Worm (Caenorhabditis elegans) whole organism, young adult: Measurements from ENCODE around the gene C03B1.2.

Experiments
- B0336.3 ChIP-seq: fragments of 200-800 bp; sonication (Bioruptor generic); IDR thresholded peaks from 2 replicates; pipeline ENCODE4 v1.3.6; 2022; ENCODE audit warnings: missing genetic modification characterization, missing compliant biosample characterization
- C06A6.2 ChIP-seq: fragments of 200-800 bp; sonication (Bioruptor generic); conservative IDR thresholded peaks from 2 replicates; pipeline ENCODE4 v1.3.6; 2022; ENCODE audit warnings: missing genetic modification characterization, missing compliant biosample characterization
- C17E4.6 ChIP-seq: fragments of 200-800 bp; sonication (Bioruptor generic); IDR thresholded peaks from 2 replicates; pipeline ENCODE4 v1.3.6; 2022; ENCODE audit warnings: missing genetic modification reagents, missing genetic modification characterization, missing compliant biosample characterization
- F22D6.2 ChIP-seq: sonication (generic microtip); optimal IDR thresholded peaks from 2 replicates; lab custom pipeline; 2016; ENCODE audit warnings: mild to moderate bottlenecking, missing genetic modification characterization, missing compliant biosample characterization
- F39B2.1 ChIP-seq: fragments of 200-800 bp; sonication (Bioruptor generic); IDR thresholded peaks from 2 replicates; pipeline ENCODE4 v1.3.6; 2022; ENCODE audit warnings: missing genetic modification reagents, missing genetic modification characterization, missing compliant biosample characterization
- F49E8.2 ChIP-seq: sonication (generic microtip); optimal IDR thresholded peaks from 3 replicates; lab custom pipeline; 2017; ENCODE audit warnings: missing genetic modification characterization, mild to moderate bottlenecking, missing compliant biosample characterization, antibody characterized with exemption, moderate library complexity; ENCODE audit not compliant: insufficient read depth
- F57C9.4 ChIP-seq: sonication (generic microtip); optimal IDR thresholded peaks from 2 replicates; lab custom pipeline; 2017; ENCODE audit warnings: mild to moderate bottlenecking, missing genetic modification characterization, missing compliant biosample characterization
- T26A5.8 ChIP-seq: sonication (generic microtip); optimal IDR thresholded peaks from 2 replicates; lab custom pipeline; 2016; ENCODE audit warnings: missing genetic modification characterization, missing compliant biosample characterization
- Y56A3A.18 ChIP-seq: fragments of 200-800 bp; sonication (Bioruptor generic); IDR thresholded peaks from 2 replicates; pipeline ENCODE4 v1.3.6; 2022; ENCODE audit warnings: missing genetic modification reagents, missing genetic modification characterization, missing compliant biosample characterization
- Y79H2A.3 ChIP-seq: fragments of 200-800 bp; sonication (Bioruptor generic); conservative IDR thresholded peaks from 2 replicates; pipeline ENCODE4 v1.3.6; 2022; ENCODE audit warnings: missing genetic modification reagents, missing genetic modification characterization, missing compliant biosample characterization
- attf-5 ChIP-seq: fragments of 200-800 bp; sonication (Bioruptor generic); optimal IDR thresholded peaks from 2 replicates; lab custom pipeline; 2018; ENCODE audit warnings: mild to moderate bottlenecking, missing genetic modification characterization, missing compliant biosample characterization
- ceh-79 ChIP-seq: sonication (generic microtip); optimal IDR thresholded peaks from 2 replicates; lab custom pipeline; 2017; ENCODE audit warnings: mild to moderate bottlenecking, missing genetic modification characterization, missing compliant biosample characterization
- dpl-1 ChIP-seq: fragments of 150-350 bp; optimal IDR thresholded peaks from 2 replicates; lab custom pipeline; 2014; ENCODE audit warnings: missing biosample characterization, missing genetic modification reagents, missing genetic modification characterization
- egrh-3 ChIP-seq: fragments of 200-800 bp; sonication (Bioruptor generic); IDR thresholded peaks from 2 replicates; pipeline ENCODE4 v1.3.6; 2022; ENCODE audit warnings: missing genetic modification reagents, missing genetic modification characterization, missing compliant biosample characterization
- fkh-3 ChIP-seq: sonication (generic microtip); optimal IDR thresholded peaks from 2 replicates; lab custom pipeline; 2016; ENCODE audit warnings: mild to moderate bottlenecking, missing genetic modification characterization, missing compliant biosample characterization
- gei-17 ChIP-seq: fragments of 200-800 bp; sonication (Bioruptor generic); optimal IDR thresholded peaks from 2 replicates; lab custom pipeline; 2018; ENCODE audit warnings: mild to moderate bottlenecking, missing genetic modification characterization, missing compliant biosample characterization
- hlh-26 ChIP-seq: fragments of 200-800 bp; sonication (Bioruptor generic); conservative IDR thresholded peaks from 2 replicates; pipeline ENCODE4 v1.3.6; 2022; ENCODE audit warnings: missing genetic modification reagents, missing genetic modification characterization, missing compliant biosample characterization
- lin-26 ChIP-seq: fragments of 200-800 bp; sonication (Bioruptor generic); IDR thresholded peaks from 2 replicates; pipeline ENCODE4 v1.3.6; 2022; ENCODE audit warnings: missing genetic modification reagents, missing genetic modification characterization, missing compliant biosample characterization
- lin-54 ChIP-seq: fragments of 200-800 bp; sonication (Bioruptor generic); optimal IDR thresholded peaks from 2 replicates; lab custom pipeline; 2018; ENCODE audit warnings: mild to moderate bottlenecking, missing genetic modification characterization, missing compliant biosample characterization
- lir-1 ChIP-seq: fragments of 200-800 bp; sonication (Bioruptor generic); conservative IDR thresholded peaks from 2 replicates; pipeline ENCODE4 v1.3.6; 2022; ENCODE audit warnings: missing genetic modification reagents, missing genetic modification characterization, missing compliant biosample characterization
- madf-6 ChIP-seq: fragments of 200-800 bp; sonication (Bioruptor generic); IDR thresholded peaks from 2 replicates; pipeline ENCODE4 v1.3.6; 2022; ENCODE audit warnings: missing genetic modification reagents, missing genetic modification characterization, missing compliant biosample characterization
- madf-8 ChIP-seq: fragments of 200-800 bp; sonication (Bioruptor generic); conservative IDR thresholded peaks from 2 replicates; pipeline ENCODE4 v1.3.6; 2022; ENCODE audit warnings: missing genetic modification reagents, missing genetic modification characterization, missing compliant biosample characterization
- nfya-1 ChIP-seq: sonication (generic microtip); optimal IDR thresholded peaks from 2 replicates; lab custom pipeline; 2017; ENCODE audit warnings: antibody characterized with exemption, missing compliant biosample characterization, missing genetic modification characterization, borderline replicate concordance; ENCODE audit not compliant: insufficient read depth
- nfya-2 ChIP-seq: fragments of 200-800 bp; sonication (Bioruptor generic); IDR thresholded peaks from 2 replicates; pipeline ENCODE4 v1.3.6; 2022; ENCODE audit warnings: missing genetic modification reagents, missing genetic modification characterization, missing compliant biosample characterization
- nhr-179 ChIP-seq: sonication (generic microtip); optimal IDR thresholded peaks from 2 replicates; lab custom pipeline; 2016; ENCODE audit warnings: mild to moderate bottlenecking, missing genetic modification characterization, missing compliant biosample characterization
- nhr-27 ChIP-seq: fragments of 200-800 bp; sonication (Bioruptor generic); optimal IDR thresholded peaks from 2 replicates; lab custom pipeline; 2018; ENCODE audit warnings: mild to moderate bottlenecking, missing genetic modification characterization, moderate library complexity, missing compliant biosample characterization
- snpc-1.3 ChIP-seq: sonication (generic microtip); optimal IDR thresholded peaks from 2 replicates; lab custom pipeline; 2017; ENCODE audit warnings: missing genetic modification characterization, mild to moderate bottlenecking, missing compliant biosample characterization, antibody characterized with exemption, moderate library complexity, missing genotype, missing genetic modification reagents; ENCODE audit not compliant: insufficient read depth
- snpc-3.4 ChIP-seq: sonication (generic microtip); optimal IDR thresholded peaks from 2 replicates; lab custom pipeline; 2017; ENCODE audit warnings: missing genetic modification characterization, mild to moderate bottlenecking, missing compliant biosample characterization, antibody characterized with exemption, moderate library complexity, missing genotype, missing genetic modification reagents
- zfh-2 ChIP-seq: fragments of 200-800 bp; sonication (Bioruptor generic); conservative IDR thresholded peaks from 2 replicates; pipeline ENCODE4 v1.3.6; 2022; ENCODE audit warnings: missing genetic modification reagents, missing genetic modification characterization, missing compliant biosample characterization
- ztf-25 ChIP-seq: fragments of 200-800 bp; sonication (Bioruptor generic); IDR thresholded peaks from 2 replicates; pipeline ENCODE4 v1.3.6; 2022; ENCODE audit warnings: missing genetic modification reagents, missing genetic modification characterization, missing compliant biosample characterization
- ztf-26 ChIP-seq: sonication (generic microtip); optimal IDR thresholded peaks from 2 replicates; lab custom pipeline; 2017; ENCODE audit warnings: missing genetic modification characterization, missing compliant biosample characterization
- ztf-28 ChIP-seq: fragments of 200-800 bp; sonication (Bioruptor generic); IDR thresholded peaks from 2 replicates; pipeline ENCODE4 v1.3.6; 2022; ENCODE audit warnings: missing genetic modification reagents, missing genetic modification characterization, missing compliant biosample characterization
- ztf-6 ChIP-seq: fragments of 200-800 bp; sonication (Bioruptor generic); IDR thresholded peaks from 2 replicates; pipeline ENCODE4 v1.3.6; 2022; ENCODE audit warnings: missing genetic modification reagents, missing genetic modification characterization, missing compliant biosample characterization

Gene C03B1.2

DNA sequence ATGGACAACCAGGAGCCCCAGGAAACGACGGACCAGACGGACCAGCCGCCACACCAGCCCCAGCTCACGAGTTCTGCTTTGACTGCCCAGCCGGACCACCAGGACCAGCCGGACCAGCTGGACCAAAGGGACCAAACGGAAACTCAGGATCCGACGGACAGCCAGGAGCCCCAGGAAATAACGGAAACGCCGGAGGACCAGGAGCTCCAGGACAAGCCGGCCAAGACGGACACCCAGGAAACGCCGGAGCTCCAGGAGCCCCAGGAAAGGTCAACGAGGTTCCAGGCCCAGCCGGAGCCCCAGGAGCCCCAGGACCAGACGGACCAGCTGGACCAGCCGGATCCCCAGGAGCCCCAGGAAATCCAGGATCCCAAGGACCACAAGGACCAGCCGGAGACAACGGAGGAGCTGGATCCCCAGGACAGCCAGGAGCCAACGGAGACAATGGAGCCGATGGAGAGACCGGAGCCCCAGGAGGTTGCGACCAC, 40.2 kb upstream of the C03B1.2 start:
- TF ChIP-seq egrh-3 (GFP tag; lab: Robert Waterston, UW): peak; percentile 97
- 0 out of 2 replicates have a peak, but pooled peaks have one; percentile 19 for TF ChIP-seq zfh-2 (GFP tag; lab: Robert Waterston, UW)

DNA sequence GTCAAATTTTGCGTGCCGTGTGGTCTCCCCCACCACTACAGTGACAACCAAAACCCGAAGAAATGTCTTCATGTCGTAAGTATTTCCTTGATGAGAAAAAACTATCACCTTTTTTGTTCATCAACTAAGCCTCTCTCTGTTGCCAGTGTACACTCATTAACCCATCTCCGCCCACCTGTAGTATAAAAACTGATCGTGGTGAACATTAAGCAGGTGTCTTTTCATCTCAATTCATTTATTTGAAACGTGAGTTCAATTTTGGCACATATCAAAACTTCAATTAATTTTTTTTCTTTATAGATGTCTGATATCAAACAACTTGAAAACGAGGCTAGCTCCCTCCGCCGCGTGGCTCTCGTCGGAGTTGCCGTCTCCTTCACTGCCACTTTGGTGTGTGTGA, 38.4 kb upstream of the C03B1.2 start, which contains the start of gene col-170:
Gene col-170 (plus strand): TSS at position 301 of the 400 bp plus-strand sequence.
- TF ChIP-seq F57C9.4 (tag; lab: Kevin White, UChicago): no peak
- TF ChIP-seq Y79H2A.3 (GFP tag; lab: Robert Waterston, UW): no peak

DNA sequence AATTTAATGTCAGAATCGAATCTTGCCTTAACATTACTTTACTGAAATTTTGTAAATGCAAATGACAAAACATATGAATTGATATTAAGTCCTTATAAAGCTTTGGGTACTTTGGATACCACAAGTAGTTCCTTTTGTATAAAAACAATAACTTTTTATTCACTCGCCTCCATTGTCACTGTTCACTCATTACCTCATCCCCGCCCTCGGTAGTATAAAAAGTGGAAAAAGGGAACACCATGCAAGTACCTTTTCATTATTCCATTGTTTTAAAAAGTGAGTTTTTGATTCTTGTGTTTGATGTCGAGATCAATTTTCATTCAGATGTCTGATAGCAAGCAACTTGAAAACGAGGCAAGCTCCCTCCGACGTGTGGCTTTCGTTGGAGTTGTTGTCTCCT, 35.8 kb upstream of the C03B1.2 start, which contains the start of gene col-171:
Gene col-171 (plus strand): TSS at position 301 of the 400 bp plus-strand sequence.
- TF ChIP-seq F49E8.2 (no peak), lin-54 (no peak), fkh-3 (no peak), snpc-1.3 (no peak), ztf-6 (GFP tag; lab: Robert Waterston, UW) (no peak)

DNA sequence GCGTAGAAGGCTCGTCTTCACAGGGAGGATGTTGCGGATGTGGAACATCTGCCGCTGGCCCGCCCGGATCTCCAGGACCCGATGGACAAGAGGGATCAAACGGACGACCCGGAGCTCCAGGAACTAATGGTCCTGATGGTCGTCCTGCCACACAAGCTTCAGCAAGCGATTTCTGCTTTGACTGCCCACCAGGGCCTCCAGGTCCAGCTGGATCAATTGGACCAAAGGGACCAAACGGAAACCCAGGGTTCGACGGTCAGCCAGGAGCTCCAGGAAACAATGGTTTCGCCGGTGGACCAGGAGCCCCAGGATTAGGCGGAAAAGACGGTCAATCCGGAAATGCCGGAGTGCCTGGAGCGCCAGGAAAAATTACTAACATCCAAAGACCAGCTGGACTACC, 35.2 kb upstream of the C03B1.2 start:
- TF ChIP-seq ceh-79 (tag; lab: Kevin White, UChicago) (peak; percentile 16), B0336.3 (GFP tag; lab: Robert Waterston, UW) (peak; percentile 29; the same call in 1 of the 2 replicates), madf-6 (GFP tag; lab: Robert Waterston, UW) (no peak), ztf-25 (GFP tag; lab: Robert Waterston, UW) (no peak), lin-26 (GFP tag; lab: Robert Waterston, UW) (0 out of 2 replicates have a peak, but pooled peaks have one; percentile 20), ztf-28 (no peak), zfh-2 (GFP tag; lab: Robert Waterston, UW) (peak; percentile 78), egrh-3 (GFP tag; lab: Robert Waterston, UW) (peak; percentile 58; the same call in 1 of the 2 replicates)

ce11 chrX:6337338-6337737, 32.5 kb upstream of the C03B1.2 start:
- TF ChIP-seq nfya-1 (tag; lab: Kevin White, UChicago): no peak
- TF ChIP-seq F22D6.2 (tag; lab: Kevin White, UChicago): no peak
- TF ChIP-seq Y56A3A.18 (GFP tag; lab: Robert Waterston, UW): no peak
- TF ChIP-seq attf-5: no peak
- TF ChIP-seq gei-17 (GFP tag; lab: Kevin White, UChicago): no peak
- no peak for TF ChIP-seq nhr-179 (tag; lab: Kevin White, UChicago)
- no peak for TF ChIP-seq madf-8 (GFP tag; lab: Robert Waterston, UW)
- TF ChIP-seq ztf-26: no peak
- TF ChIP-seq lir-1: no peak

ce11 chrX:6337951-6338350, 31.9 kb upstream of the C03B1.2 start, which contains the start of gene C03B1.13:
Gene C03B1.13, minus strand, starts transcription at chrX:6338051.
- TF ChIP-seq dpl-1 (GFP tag; lab: Kevin White, UChicago) (no peak), snpc-3.4 (tag; lab: Kevin White, UChicago) (no peak), C06A6.2 (GFP tag; lab: Robert Waterston, UW) (no peak), hlh-26 (no peak), T26A5.8 (tag; lab: Kevin White, UChicago) (no peak), nfya-2 (GFP tag; lab: Robert Waterston, UW) (no peak), lir-1 (no peak), F39B2.1 (GFP tag; lab: Robert Waterston, UW) (no peak), nhr-27 (tag; lab: Kevin White, UChicago) (no peak), C17E4.6 (GFP tag; lab: Robert Waterston, UW) (no peak)
- TF ChIP-seq, all 124 proteins: peak for 0
